Fruit fly (Drosophila melanogaster): ENCODE measurements around the gene CG5880.

DNA sequence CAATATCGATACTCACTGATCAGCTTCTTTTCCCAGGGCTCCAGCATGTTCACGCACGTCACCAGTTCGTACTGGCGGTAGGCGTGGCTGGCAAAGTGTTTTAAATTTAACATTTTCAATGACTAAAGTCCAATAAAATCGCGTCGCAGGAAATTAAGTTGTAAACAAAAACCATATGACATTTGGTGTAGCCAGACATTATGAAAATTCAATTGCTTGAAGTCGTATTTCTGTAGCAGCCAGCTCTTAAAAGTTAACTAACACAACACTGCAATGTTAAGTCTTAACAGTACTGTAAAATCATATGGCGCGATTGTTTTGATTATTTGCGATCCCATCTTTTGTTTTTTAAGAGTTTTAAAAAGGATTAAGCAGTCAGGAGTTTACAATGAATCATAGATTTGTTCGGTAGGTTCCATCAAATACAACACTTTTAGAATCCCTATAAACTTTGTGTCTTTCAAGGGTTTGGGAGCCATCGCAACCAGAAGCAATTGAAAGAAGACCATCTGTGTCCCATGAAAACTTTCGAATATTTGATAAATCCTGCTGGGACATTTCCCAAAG is 49.0 kb downstream of the CG5880 start, which contains the start of the genes CG34293 and spn-D:
- TF ChIP-seq Hmx (GFP tag; optimal IDR thresholded peaks at IDR 0.05) (no peak), zfh1 (GFP tag; IDR thresholded peaks at IDR 0.05) (no peak), D (optimal IDR thresholded peaks at IDR 0.05) (no peak), D (GFP tag; optimal IDR thresholded peaks at IDR 0.05) (no peak)

All from whole organism, embryonic.